Worm (Caenorhabditis elegans) whole organism, early embryonic: Measurements from ENCODE around the gene F09B9.4.

Experiments used
- flt-1 ChIP-seq: fragments of 200-800 bp; sonication (Bioruptor generic); IDR thresholded peaks from 2 replicates; pipeline ENCODE4 v1.3.6; 2022; ENCODE audit warnings: missing genetic modification characterization, missing compliant biosample characterization
- pes-1 ChIP-seq: fragments of 200-800 bp; sonication (Bioruptor generic); IDR thresholded peaks from 2 replicates; pipeline ENCODE4 v1.3.6; 2022; ENCODE audit warnings: missing genetic modification reagents, missing genetic modification characterization, missing compliant biosample characterization

DNA sequence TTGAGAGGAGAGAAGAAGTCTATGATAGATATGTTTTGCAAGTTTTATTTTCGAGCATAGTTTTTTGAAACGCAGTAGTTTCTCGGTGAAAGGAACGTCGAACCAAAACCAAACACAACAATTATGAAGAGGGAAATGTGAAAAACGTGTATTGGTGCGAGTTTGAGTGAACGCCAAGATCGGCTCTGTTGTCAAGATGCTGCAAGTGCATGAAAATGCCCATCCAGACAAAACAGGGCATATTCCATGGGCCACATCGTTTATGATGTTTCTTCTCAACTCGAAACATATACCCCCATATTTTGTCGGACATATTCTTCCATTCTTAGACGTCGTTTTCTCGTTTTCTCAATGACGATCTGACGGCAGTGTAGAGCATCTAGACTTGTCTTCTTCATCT lies 37.4 kb upstream of the F09B9.4 start:
- TF ChIP-seq pes-1 (GFP tag; lab: Robert Waterston, UW) = no peak
- TF ChIP-seq flt-1 (GFP tag; lab: Robert Waterston, UW) = no peak
